Fruit fly (Drosophila melanogaster) whole organism, embryonic: ENCODE data around the gene CG7011.
A peak's percentile ranks its signal among the peaks of the same experiment; 100 is the strongest.

ENCODE experiments used
- Antp ChIP-seq: fragments of 200-800 bp; sonication (Bioruptor generic); optimal IDR thresholded peaks from 3 replicates; lab custom pipeline; 2016; ENCODE audit warnings: missing biosample characterization, missing genetic modification characterization
- C15 ChIP-seq: fragments of 200-800 bp; sonication (Bioruptor generic); IDR thresholded peaks from 3 replicates; pipeline ENCODE4 v1.3.6; 2022; ENCODE audit warnings: missing biosample characterization, missing genetic modification characterization
- CG10147 ChIP-seq: fragments of 200-800 bp; sonication (Bioruptor generic); optimal IDR thresholded peaks from 2 replicates; lab custom pipeline; 2019; ENCODE audit warnings: missing biosample characterization, mild to moderate bottlenecking, missing genetic modification characterization, moderate library complexity
- CG11398 ChIP-seq: fragments of 200-800 bp; sonication (Bioruptor generic); optimal IDR thresholded peaks from 2 replicates; lab custom pipeline; 2016; ENCODE audit warnings: missing biosample characterization, missing genetic modification characterization
- CG11456 ChIP-seq: fragments of 200-800 bp; sonication (Bioruptor generic); IDR thresholded peaks from 3 replicates; pipeline ENCODE4 v1.3.6; 2022; ENCODE audit warnings: missing biosample characterization, missing genetic modification characterization
- CG12236 ChIP-seq: fragments of 200-800 bp; sonication (Bioruptor generic); optimal IDR thresholded peaks from 2 replicates; lab custom pipeline; 2016; ENCODE audit warnings: missing biosample characterization, missing genetic modification characterization
- CG12659 ChIP-seq: fragments of 200-800 bp; sonication (Bioruptor generic); optimal IDR thresholded peaks from 3 replicates; lab custom pipeline; 2017; ENCODE audit warnings: mild to moderate bottlenecking, missing biosample characterization, missing genetic modification reagents, missing genetic modification characterization
- CG13296 ChIP-seq: fragments of 200-800 bp; sonication (Bioruptor generic); optimal IDR thresholded peaks from 3 replicates; lab custom pipeline; 2018; ENCODE audit warnings: missing biosample characterization, mild to moderate bottlenecking, missing genetic modification characterization
- CG13775 ChIP-seq: fragments of 200-800 bp; sonication (Bioruptor generic); optimal IDR thresholded peaks from 3 replicates; lab custom pipeline; 2017; ENCODE audit warnings: missing biosample characterization, mild to moderate bottlenecking, missing genetic modification characterization
- CG14860 ChIP-seq: fragments of 200-800 bp; sonication (Bioruptor generic); IDR thresholded peaks from 3 replicates; pipeline ENCODE4 v1.3.6; 2022; ENCODE audit warnings: missing biosample characterization, missing genetic modification characterization; ENCODE audit not compliant: partially characterized antibody
- CG15269 ChIP-seq: fragments of 200-800 bp; sonication (Bioruptor generic); optimal IDR thresholded peaks from 2 replicates; lab custom pipeline; 2018; ENCODE audit warnings: missing biosample characterization, mild to moderate bottlenecking, missing genetic modification characterization, moderate library complexity
- CG15696 ChIP-seq: fragments of 200-800 bp; sonication (Bioruptor generic); optimal IDR thresholded peaks from 2 replicates; lab custom pipeline; 2019; ENCODE audit warnings: missing biosample characterization, mild to moderate bottlenecking, missing genetic modification characterization, moderate library complexity
- CG17385 ChIP-seq: fragments of 200-800 bp; sonication (Bioruptor generic); optimal IDR thresholded peaks from 3 replicates; lab custom pipeline; 2018; ENCODE audit warnings: missing biosample characterization, mild to moderate bottlenecking, missing genetic modification characterization
- CG18599 ChIP-seq: fragments of 200-800 bp; sonication (Bioruptor generic); optimal IDR thresholded peaks from 3 replicates; lab custom pipeline; 2017; ENCODE audit warnings: missing biosample characterization, missing genetic modification characterization, mild to moderate bottlenecking, moderate library complexity, missing genetic modification reagents
- CG2120 ChIP-seq: fragments of 200-800 bp; sonication (Bioruptor generic); optimal IDR thresholded peaks from 3 replicates; lab custom pipeline; 2016; ENCODE audit warnings: missing biosample characterization, missing genetic modification characterization
- CG2202 ChIP-seq: fragments of 200-800 bp; sonication (Bioruptor generic); optimal IDR thresholded peaks from 2 replicates; lab custom pipeline; 2018; ENCODE audit warnings: missing biosample characterization, mild to moderate bottlenecking, missing genetic modification characterization
- CG3407 ChIP-seq: fragments of 200-800 bp; sonication (Bioruptor generic); optimal IDR thresholded peaks from 2 replicates; lab custom pipeline; 2018; ENCODE audit warnings: missing biosample characterization, mild to moderate bottlenecking, missing genetic modification characterization
- CG4328 ChIP-seq: fragments of 200-800 bp; sonication (Bioruptor generic); optimal IDR thresholded peaks from 3 replicates; lab custom pipeline; 2017; ENCODE audit warnings: missing biosample characterization, missing genetic modification reagents, missing genetic modification characterization
- CG4404 ChIP-seq: fragments of 200-800 bp; sonication (Bioruptor generic); IDR thresholded peaks from 2 replicates; pipeline ENCODE4 v1.3.6; 2022; ENCODE audit warnings: missing biosample characterization, missing genetic modification characterization
- CG6254 ChIP-seq: fragments of 200-800 bp; sonication (Bioruptor generic); optimal IDR thresholded peaks from 3 replicates; lab custom pipeline; 2017; ENCODE audit warnings: mild to moderate bottlenecking, missing biosample characterization, missing genetic modification reagents, missing genetic modification characterization
- CG6689 ChIP-seq: fragments of 200-800 bp; sonication (Bioruptor generic); IDR thresholded peaks from 2 replicates; pipeline ENCODE4 v1.3.6; 2022; ENCODE audit warnings: missing biosample characterization, missing genetic modification characterization
- CG8944 ChIP-seq: fragments of 200-800 bp; sonication (Bioruptor generic); optimal IDR thresholded peaks from 3 replicates; lab custom pipeline; 2016; ENCODE audit warnings: missing biosample characterization, missing genetic modification characterization
- CG9437 ChIP-seq: fragments of 200-800 bp; sonication (Bioruptor generic); optimal IDR thresholded peaks from 2 replicates; lab custom pipeline; 2018; ENCODE audit warnings: missing biosample characterization, mild to moderate bottlenecking, missing genetic modification characterization
- CG9817 ChIP-seq: fragments of 200-800 bp; sonication (Bioruptor generic); optimal IDR thresholded peaks from 2 replicates; lab custom pipeline; 2018; ENCODE audit warnings: missing biosample characterization, mild to moderate bottlenecking, missing genetic modification characterization, moderate library complexity
- CHES-1-like ChIP-seq: fragments of 200-800 bp; sonication (Bioruptor generic); optimal IDR thresholded peaks from 2 replicates; lab custom pipeline; 2016; ENCODE audit warnings: missing biosample characterization, missing genetic modification characterization
- Fer1 ChIP-seq: fragments of 200-800 bp; sonication (Bioruptor generic); optimal IDR thresholded peaks from 2 replicates; lab custom pipeline; 2017; ENCODE audit warnings: missing biosample characterization, mild to moderate bottlenecking, missing genetic modification characterization
- Fer2 ChIP-seq: fragments of 200-800 bp; sonication (Bioruptor generic); optimal IDR thresholded peaks from 2 replicates; lab custom pipeline; 2018; ENCODE audit warnings: missing biosample characterization, mild to moderate bottlenecking, missing genetic modification characterization, moderate library complexity
- HLH3B ChIP-seq: fragments of 200-800 bp; sonication (Bioruptor generic); IDR thresholded peaks from 2 replicates; pipeline ENCODE4 v1.3.6; 2022; ENCODE audit warnings: missing biosample characterization, missing genetic modification characterization
- Myb ChIP-seq: fragments of 200-800 bp; sonication (Bioruptor generic); optimal IDR thresholded peaks from 2 replicates; lab custom pipeline; 2016; ENCODE audit warnings: missing biosample characterization, missing genetic modification characterization
- Neu2 ChIP-seq: fragments of 200-800 bp; sonication (Bioruptor generic); optimal IDR thresholded peaks from 3 replicates; lab custom pipeline; 2016; ENCODE audit warnings: missing biosample characterization, missing genetic modification characterization, borderline replicate concordance
- Six4 ChIP-seq: fragments of 200-800 bp; sonication (Bioruptor generic); optimal IDR thresholded peaks from 2 replicates; lab custom pipeline; 2016; ENCODE audit warnings: missing biosample characterization, missing genetic modification characterization
- Sry-β ChIP-seq: fragments of 200-800 bp; sonication (Bioruptor generic); optimal IDR thresholded peaks from 2 replicates; lab custom pipeline; 2018; ENCODE audit warnings: missing biosample characterization, mild to moderate bottlenecking, missing genetic modification characterization, moderate library complexity
- TFAM ChIP-seq: fragments of 200-800 bp; sonication (Bioruptor generic); optimal IDR thresholded peaks from 2 replicates; lab custom pipeline; 2017; ENCODE audit warnings: missing biosample characterization, missing genetic modification characterization, inconsistent platforms
- Xbp1 ChIP-seq: fragments of 200-800 bp; sonication (Bioruptor generic); optimal IDR thresholded peaks from 3 replicates; lab custom pipeline; 2016; ENCODE audit warnings: missing biosample characterization, mild to moderate bottlenecking, missing genetic modification characterization
- ara ChIP-seq: fragments of 200-800 bp; sonication (Bioruptor generic); IDR thresholded peaks from 2 replicates; pipeline ENCODE4 v1.3.6; 2022; ENCODE audit warnings: missing biosample characterization, missing genetic modification characterization
- bigmax ChIP-seq: fragments of 200-800 bp; sonication (Bioruptor generic); optimal IDR thresholded peaks from 2 replicates; lab custom pipeline; 2018; ENCODE audit warnings: missing biosample characterization, mild to moderate bottlenecking, missing genetic modification characterization
- chn ChIP-seq: fragments of 200-800 bp; sonication (Bioruptor generic); optimal IDR thresholded peaks from 2 replicates; lab custom pipeline; 2016; ENCODE audit warnings: missing biosample characterization, missing genetic modification characterization
- danr ChIP-seq: fragments of 200-800 bp; sonication (Bioruptor generic); IDR thresholded peaks from 2 replicates; pipeline ENCODE4 v1.3.6; 2022; ENCODE audit warnings: missing biosample characterization, missing genetic modification characterization
- dmrt11E ChIP-seq: fragments of 200-800 bp; sonication (Bioruptor generic); optimal IDR thresholded peaks from 3 replicates; lab custom pipeline; 2018; ENCODE audit warnings: missing biosample characterization, mild to moderate bottlenecking, missing genetic modification characterization, moderate library complexity
- ewg ChIP-seq: fragments of 200-800 bp; sonication (Bioruptor generic); optimal IDR thresholded peaks from 3 replicates; lab custom pipeline; 2017; ENCODE audit warnings: mild to moderate bottlenecking, missing biosample characterization, missing genetic modification reagents, missing genetic modification characterization
- ftz-f1 ChIP-seq: fragments of 200-800 bp; sonication (Bioruptor generic); optimal IDR thresholded peaks from 2 replicates; lab custom pipeline; 2016; ENCODE audit warnings: missing biosample characterization, missing genetic modification characterization
- gfzf ChIP-seq: fragments of 200-800 bp; sonication (Bioruptor generic); optimal IDR thresholded peaks from 2 replicates; lab custom pipeline; 2016; ENCODE audit warnings: missing biosample characterization, mild to moderate bottlenecking, missing genetic modification characterization, moderate library complexity
- mirr ChIP-seq: fragments of 200-800 bp; sonication (Bioruptor generic); optimal IDR thresholded peaks from 3 replicates; lab custom pipeline; 2018; ENCODE audit warnings: missing biosample characterization, mild to moderate bottlenecking, missing genetic modification characterization
- pros ChIP-seq: fragments of 200-800 bp; sonication (Bioruptor generic); optimal IDR thresholded peaks from 3 replicates; lab custom pipeline; 2019; ENCODE audit warnings: missing biosample characterization, mild to moderate bottlenecking, missing genetic modification characterization, moderate library complexity
- ro ChIP-seq: fragments of 200-800 bp; sonication (Bioruptor generic); IDR thresholded peaks from 2 replicates; pipeline ENCODE4 v1.3.6; 2022; ENCODE audit warnings: missing biosample characterization, missing genetic modification characterization
- tap ChIP-seq: fragments of 200-800 bp; optimal IDR thresholded peaks from 3 replicates; lab custom pipeline; 2019; ENCODE audit warnings: missing biosample characterization, mild to moderate bottlenecking, missing genetic modification characterization, moderate library complexity
- z ChIP-seq: fragments of 200-800 bp; sonication (Bioruptor generic); IDR thresholded peaks from 3 replicates; pipeline ENCODE4 v1.3.6; 2022; ENCODE audit warnings: missing biosample characterization, missing genetic modification characterization
- zen ChIP-seq: fragments of 200-800 bp; sonication (Bioruptor generic); optimal IDR thresholded peaks from 3 replicates; lab custom pipeline; 2018; ENCODE audit warnings: missing biosample characterization, mild to moderate bottlenecking, missing genetic modification characterization, moderate library complexity

The CG7011 gene

DNA sequence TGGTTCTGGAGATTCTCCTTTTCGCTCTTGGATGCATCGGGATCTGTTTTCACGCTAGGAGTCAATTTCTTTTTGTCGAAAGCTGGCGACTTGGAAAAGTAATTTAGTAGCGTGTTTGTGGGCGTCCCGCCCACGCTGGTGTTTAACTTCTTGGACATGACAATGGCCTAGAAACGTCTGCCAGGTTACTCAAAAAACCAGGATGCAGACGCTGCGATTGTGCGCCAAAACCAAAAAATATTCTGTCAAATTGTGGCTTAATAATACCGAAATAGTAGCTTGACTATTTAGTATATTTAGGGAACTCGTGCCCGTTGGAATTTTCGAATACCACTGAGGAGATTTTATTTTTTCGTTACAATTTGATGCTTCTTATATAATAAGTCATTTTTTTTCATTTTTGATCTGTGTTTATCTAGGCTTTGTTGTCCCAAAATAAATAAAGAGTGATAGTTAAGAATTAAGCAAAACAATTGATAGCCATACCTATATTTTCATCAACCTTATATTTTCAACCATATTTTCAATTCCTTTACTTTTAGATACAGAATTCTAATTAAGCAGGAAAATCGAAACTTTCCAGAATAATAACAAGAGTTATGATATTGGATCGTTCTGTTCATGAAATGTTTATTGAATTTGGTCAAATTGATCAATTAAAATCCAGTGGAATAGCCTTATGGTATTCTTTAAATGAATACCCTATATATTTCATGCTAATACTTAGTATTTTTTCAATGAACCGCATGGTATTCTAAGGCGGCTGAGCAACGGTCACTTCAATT lies 4.9 kb downstream of the CG7011 start, which contains the start of the genes Msh6 and Prp31 (continued):
- TF ChIP-seq gfzf (GFP tag; lab: Kevin White, UChicago) (peak; percentile 79), CG8944 (GFP tag; lab: Kevin White, UChicago) (peak; percentile 68), Six4 (GFP tag; lab: Kevin White, UChicago) (peak; percentile 68), CG6254 (GFP tag; lab: Kevin White, UChicago) (peak; percentile 3), CG11456 (GFP tag; lab: Robert Waterston, UW) (no peak), CG15696 (tag; lab: Kevin White, UChicago) (peak; percentile 75), CG15269 (tag; lab: Kevin White, UChicago) (peak; percentile 70), CG13296 (GFP tag; lab: Kevin White, UChicago) (peak; percentile 24), Neu2 (GFP tag; lab: Kevin White, UChicago) (no peak), CG9437 (GFP tag; lab: Kevin White, UChicago) (peak; percentile 65), CG13775 (GFP tag; lab: Kevin White, UChicago) (peak; percentile 82), HLH3B (GFP tag; lab: Robert Waterston, UW) (peak; percentile 60; the same call in 1 of the 2 replicates), CG3407 (GFP tag; lab: Kevin White, UChicago) (no peak), CG9817 (tag; lab: Kevin White, UChicago) (peak; percentile 64), CG14860 (GFP tag; lab: Robert Waterston, UW) (no peak), CG4328 (GFP tag; lab: Kevin White, UChicago) (peak; percentile 42), bigmax (GFP tag; lab: Kevin White, UChicago) (no peak), pros (GFP tag; lab: Kevin White, UChicago) (no peak), danr (GFP tag; lab: Robert Waterston, UW) (peak; percentile 51), z (GFP tag; lab: Robert Waterston, UW) (no peak), zen (tag; lab: Kevin White, UChicago) (peak; percentile 53), Fer2 (tag; lab: Kevin White, UChicago) (peak; percentile 43), tap (tag; lab: Kevin White, UChicago) (peak; percentile 40), mirr (GFP tag; lab: Kevin White, UChicago) (no peak), CG6689 (peak; percentile 63), TFAM (GFP tag; lab: Kevin White, UChicago) (no peak), chn (GFP tag; lab: Kevin White, UChicago) (peak; percentile 43), CG11398 (GFP tag; lab: Kevin White, UChicago) (no peak), CHES-1-like (GFP tag; lab: Kevin White, UChicago) (peak; percentile 26), CG12236 (GFP tag; lab: Kevin White, UChicago) (peak; percentile 46), Fer1 (peak; percentile 40), ewg (GFP tag; lab: Kevin White, UChicago) (peak; percentile 51), Myb (GFP tag; lab: Kevin White, UChicago) (peak; percentile 44), Antp (GFP tag; lab: Kevin White, UChicago) (peak; percentile 29), ara (GFP tag; lab: Robert Waterston, UW) (peak; percentile 23; the same call in 1 of the 2 replicates), CG12659 (GFP tag; lab: Kevin White, UChicago) (peak; percentile 76), CG4404 (0 out of 2 replicates have a peak, but pooled peaks have one; percentile 23), ro (no peak), Sry-β (GFP tag; lab: Kevin White, UChicago) (peak; percentile 13), CG17385 (GFP tag; lab: Kevin White, UChicago) (peak; percentile 59), CG18599 (GFP tag; lab: Kevin White, UChicago) (peak; percentile 55), CG10147 (GFP tag; lab: Kevin White, UChicago) (peak; percentile 69), CG2120 (GFP tag; lab: Kevin White, UChicago) (peak; percentile 85), ftz-f1 (no peak), Xbp1 (GFP tag; lab: Kevin White, UChicago) (peak; percentile 80), C15 (GFP tag; lab: Robert Waterston, UW) (0 out of 3 replicates have a peak, but pooled peaks have one; percentile 46), dmrt11E (peak; percentile 79), CG2202 (tag; lab: Kevin White, UChicago) (peak; percentile 21)
